Worm (Caenorhabditis elegans) whole organism, mixed stage, embryonic: ENCODE results near the gene K12H6.6.

Experiments used
- elt-3 ChIP-seq: fragments of 150-350 bp; optimal IDR thresholded peaks from 2 replicates; lab custom pipeline; 2014; ENCODE audit warnings: missing biosample characterization, missing genetic modification characterization
- ham-2 ChIP-seq: fragments of 200-800 bp; sonication (Bioruptor generic); optimal IDR thresholded peaks from 2 replicates; lab custom pipeline; 2018; ENCODE audit warnings: mild to moderate bottlenecking, missing genetic modification characterization, missing compliant biosample characterization
- lsy-2 ChIP-seq: fragments of 150-350 bp; optimal IDR thresholded peaks from 2 replicates; lab custom pipeline; 2014; ENCODE audit warnings: missing biosample characterization, missing genetic modification characterization
- mab-5 ChIP-seq: fragments of 150-350 bp; optimal IDR thresholded peaks from 2 replicates; lab custom pipeline; 2014; ENCODE audit warnings: missing biosample characterization, missing genetic modification characterization
- mep-1 ChIP-seq: fragments of 150-350 bp; optimal IDR thresholded peaks from 2 replicates; lab custom pipeline; 2017; ENCODE audit warnings: missing biosample characterization, missing genetic modification reagents, missing genetic modification characterization, inconsistent platforms
- mls-2 ChIP-seq: sonication (generic microtip); optimal IDR thresholded peaks from 2 replicates; lab custom pipeline; 2016; ENCODE audit warnings: mild to moderate bottlenecking, missing genetic modification characterization, moderate library complexity, missing compliant biosample characterization
- nhr-76 ChIP-seq: sonication (generic microtip); optimal IDR thresholded peaks from 2 replicates; lab custom pipeline; 2017; ENCODE audit warnings: missing biosample characterization, missing genetic modification characterization
- snpc-4 ChIP-seq: fragments of 150-350 bp; optimal IDR thresholded peaks from 2 replicates; lab custom pipeline; 2014; ENCODE audit warnings: missing biosample characterization, missing genetic modification characterization
- unc-62 ChIP-seq: fragments of 150-350 bp; optimal IDR thresholded peaks from 2 replicates; lab custom pipeline; 2014; ENCODE audit warnings: missing biosample characterization, missing genetic modification reagents, missing genetic modification characterization
- ztf-11 ChIP-seq: fragments of 150-350 bp; optimal IDR thresholded peaks from 2 replicates; lab custom pipeline; 2014; ENCODE audit warnings: missing biosample characterization, missing genetic modification characterization

DNA sequence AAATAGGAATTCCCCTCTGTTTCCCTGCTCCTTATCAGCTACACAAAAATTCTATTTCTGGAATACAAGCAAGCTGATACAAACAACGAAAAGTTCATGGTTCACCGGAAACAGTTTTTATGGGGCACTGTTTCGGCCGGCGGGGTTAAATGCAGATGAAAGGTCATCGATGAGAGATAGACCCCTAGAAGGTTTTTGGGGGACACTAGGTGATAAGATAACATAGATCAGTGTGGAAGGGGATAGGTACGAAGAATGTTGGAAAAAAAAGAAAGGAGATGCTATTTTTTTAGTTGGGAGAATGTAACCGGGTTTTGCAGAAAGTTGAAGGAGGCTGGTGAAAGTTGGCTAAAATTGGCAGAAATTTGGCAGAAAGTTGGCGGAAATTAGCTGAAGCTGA is 25.5 kb downstream of the K12H6.6 start:
- TF ChIP-seq elt-3 (tag; lab: Kevin White, UChicago): no peak
- TF ChIP-seq nhr-76: no peak
- no peak for TF ChIP-seq mep-1 (tag; lab: Kevin White, UChicago)
- no peak for TF ChIP-seq mls-2 (tag; lab: Kevin White, UChicago)
- no peak for TF ChIP-seq ztf-11 (tag; lab: Kevin White, UChicago)
- no peak for TF ChIP-seq unc-62 (GFP tag; lab: Kevin White, UChicago)
- no peak for TF ChIP-seq mab-5 (tag; lab: Kevin White, UChicago)
- TF ChIP-seq ham-2 (GFP tag; lab: Kevin White, UChicago): no peak
- no peak for TF ChIP-seq snpc-4 (tag; lab: Kevin White, UChicago)
- TF ChIP-seq lsy-2 (tag; lab: Kevin White, UChicago): no peak
